Fruit fly (Drosophila melanogaster): ENCODE measurements around the gene LManI.

The LManI gene

dm6 chr2L:10430802-10431476, 26.1 kb downstream of the LManI start, which contains the start of the genes Bug22 and TfIIB:
TSS of gene Bug22 (minus strand) at chr2L:10430918.
TSS of gene TfIIB (plus strand) at chr2L:10431338.
- TF ChIP-seq unc-4 (GFP tag; IDR thresholded peaks at IDR 0.05; ENCODE audit: partially characterized antibody) (no peak; the same call in 1 of the 2 replicates), NC2β (GFP tag; optimal IDR thresholded peaks at IDR 0.05) (peak; percentile 70), Trl (optimal IDR thresholded peaks at IDR 0.05) (no peak), Trl (GFP tag; optimal IDR thresholded peaks at IDR 0.05) (peak; percentile 54), Asciz (GFP tag; optimal IDR thresholded peaks at IDR 0.05) (peak; percentile 37), odd (GFP tag; optimal IDR thresholded peaks at IDR 0.05) (peak; percentile 15), CG7745 (tag; optimal IDR thresholded peaks at IDR 0.05) (no peak), scrt (GFP tag; optimal IDR thresholded peaks at IDR 0.05) (peak; percentile 48), gcm2 (GFP tag; optimal IDR thresholded peaks at IDR 0.05) (no peak), CG4328 (GFP tag; optimal IDR thresholded peaks at IDR 0.05) (peak; percentile 44), ranshi (GFP tag; IDR thresholded peaks at IDR 0.05) (0 out of 2 replicates have a peak, but pooled peaks have one; percentile 64), lab (GFP tag; optimal IDR thresholded peaks at IDR 0.05) (no peak), CG2120 (GFP tag; optimal IDR thresholded peaks at IDR 0.05) (peak; percentile 86), aop (GFP tag; IDR thresholded peaks at IDR 0.05) (no peak), CG10959 (GFP tag; IDR thresholded peaks at IDR 0.05) (no peak), caup (GFP tag; optimal IDR thresholded peaks at IDR 0.05; ENCODE audit: severe bottlenecking) (no peak), CG7271 (tag; optimal IDR thresholded peaks at IDR 0.05) (peak; percentile 6), CG17829 (tag; optimal IDR thresholded peaks at IDR 0.05) (peak; percentile 80), luna (GFP tag; optimal IDR thresholded peaks at IDR 0.05) (no peak), Camta (GFP tag; optimal IDR thresholded peaks at IDR 0.05) (peak; percentile 53), CG9876 (GFP tag; optimal IDR thresholded peaks at IDR 0.05) (peak; percentile 41), BEAF-32 (GFP tag; optimal IDR thresholded peaks at IDR 0.05) (peak; percentile 47), tio (GFP tag; optimal IDR thresholded peaks at IDR 0.05) (no peak), stwl (tag; optimal IDR thresholded peaks at IDR 0.05) (peak; percentile 64), grau (tag; optimal IDR thresholded peaks at IDR 0.05) (peak; percentile 73), tx (GFP tag; optimal IDR thresholded peaks at IDR 0.05) (peak; percentile 46), CG11398 (GFP tag; optimal IDR thresholded peaks at IDR 0.05) (no peak), yki (optimal IDR thresholded peaks at IDR 0.05) (no peak), CG4617 (GFP tag; optimal IDR thresholded peaks at IDR 0.05; ENCODE audit: borderline replicate concordance) (peak; percentile 27), fd64A (GFP tag; optimal IDR thresholded peaks at IDR 0.05) (no peak), Poxn (GFP tag; IDR thresholded peaks at IDR 0.05) (no peak), klu (GFP tag; IDR thresholded peaks at IDR 0.05) (no peak), CG32767 (GFP tag; IDR thresholded peaks at IDR 0.05) (no peak), maf-S (GFP tag; optimal IDR thresholded peaks at IDR 0.05) (peak; percentile 62), MESR4 (GFP tag; optimal IDR thresholded peaks at IDR 0.05) (peak; percentile 45), dati (GFP tag; IDR thresholded peaks at IDR 0.05) (no peak), pita (GFP tag; optimal IDR thresholded peaks at IDR 0.05) (no peak), ATbp (GFP tag; optimal IDR thresholded peaks at IDR 0.05) (no peak), Dad (GFP tag; optimal IDR thresholded peaks at IDR 0.05) (peak; percentile 39), Bteb2 (GFP tag; optimal IDR thresholded peaks at IDR 0.05) (peak; percentile 46), jumu (GFP tag; optimal IDR thresholded peaks at IDR 0.05) (peak; percentile 61), row (GFP tag; IDR thresholded peaks at IDR 0.05) (peak; percentile 91), CG2712 (tag; optimal IDR thresholded peaks at IDR 0.05) (peak; percentile 77), CG16813 (GFP tag; IDR thresholded peaks at IDR 0.05; ENCODE audit: partially characterized antibody) (0 out of 3 replicates have a peak, but pooled peaks have one; percentile 36), ham (GFP tag; IDR thresholded peaks at IDR 0.05) (no peak), sima (GFP tag; optimal IDR thresholded peaks at IDR 0.05) (no peak), CG33557 (GFP tag; optimal IDR thresholded peaks at IDR 0.05) (peak; percentile 26), Med (GFP tag) (peak; percentile 94), CG17359 (tag; optimal IDR thresholded peaks at IDR 0.05) (peak; percentile 68), CrebB (tag; optimal IDR thresholded peaks at IDR 0.05) (peak; percentile 14)

All from whole organism, embryonic.